Fruit fly (Drosophila melanogaster): Measurements from ENCODE around the gene CG13813.

CG13813 gene

dm6 chr3L:20195875-20196274, 35.6 kb upstream of the CG13813 start (continued):
- TF ChIP-seq C15 (GFP tag; IDR thresholded peaks at IDR 0.05) (no peak), CG31224 (GFP tag; IDR thresholded peaks at IDR 0.05) (no peak), slbo (GFP tag; IDR thresholded peaks at IDR 0.05) (peak; percentile 36; the same call in 1 of the 2 replicates), Nf-YC (tag; optimal IDR thresholded peaks at IDR 0.05) (no peak), CG3065 (GFP tag; optimal IDR thresholded peaks at IDR 0.05) (peak; percentile 41), lbe (GFP tag; optimal IDR thresholded peaks at IDR 0.05) (no peak), Gsc (GFP tag; IDR thresholded peaks at IDR 0.05) (peak; percentile 23; the same call in 1 of the 2 replicates), CG2678 (tag; optimal IDR thresholded peaks at IDR 0.05) (peak; percentile 67), NC2α (GFP tag; optimal IDR thresholded peaks at IDR 0.05) (peak; percentile 18), Dad (GFP tag; optimal IDR thresholded peaks at IDR 0.05) (peak; percentile 39), Lhr (GFP tag; optimal IDR thresholded peaks at IDR 0.05) (peak; percentile 5), Pdp1 (GFP tag; optimal IDR thresholded peaks at IDR 0.05) (peak; percentile 52), B-H1 (GFP tag; IDR thresholded peaks at IDR 0.05) (peak; percentile 50; the same call in 2 of the 3 replicates), NFAT (GFP tag; IDR thresholded peaks at IDR 0.05) (peak; percentile 31; the same call in 1 of the 2 replicates), oc (tag; optimal IDR thresholded peaks at IDR 0.05) (peak; percentile 68), z (GFP tag; IDR thresholded peaks at IDR 0.05) (peak; percentile 82), rib (GFP tag; IDR thresholded peaks at IDR 0.05) (no peak), knrl (GFP tag; IDR thresholded peaks at IDR 0.05; ENCODE audit: partially characterized antibody) (no peak), Atf3 (GFP tag; optimal IDR thresholded peaks at IDR 0.05) (peak; percentile 34), inv (GFP tag; IDR thresholded peaks at IDR 0.05; ENCODE audit: partially characterized antibody) (no peak), Atf-2 (GFP tag; optimal IDR thresholded peaks at IDR 0.05) (no peak), CG11093 (GFP tag; IDR thresholded peaks at IDR 0.05) (peak; percentile 58; the same call in 1 of the 3 replicates), MTF-1 (GFP tag; optimal IDR thresholded peaks at IDR 0.05; ENCODE audit: borderline replicate concordance) (peak; percentile 53), lov (optimal IDR thresholded peaks at IDR 0.05) (no peak), lov (GFP tag; IDR thresholded peaks at IDR 0.05) (no peak), Fer1 (GFP tag; optimal IDR thresholded peaks at IDR 0.05) (no peak), cwo (GFP tag; optimal IDR thresholded peaks at IDR 0.05) (no peak), CG8765 (GFP tag; IDR thresholded peaks at IDR 0.05) (no peak), CG16779 (GFP tag; IDR thresholded peaks at IDR 0.05) (no peak), E2f2 (GFP tag; IDR thresholded peaks at IDR 0.05) (peak; percentile 44; the same call in 1 of the 2 replicates), Abd-B (GFP tag; optimal IDR thresholded peaks at IDR 0.05) (peak; percentile 64), Hr51 (GFP tag; optimal IDR thresholded peaks at IDR 0.05) (peak in 1 of 2 experiments; percentile 66), Nf-YB (GFP tag; optimal IDR thresholded peaks at IDR 0.05) (no peak), nom (GFP tag; optimal IDR thresholded peaks at IDR 0.05) (peak; percentile 59), Sry-δ (GFP tag; optimal IDR thresholded peaks at IDR 0.05) (peak; percentile 17), kay (GFP tag; optimal IDR thresholded peaks at IDR 0.05) (peak; percentile 6), CG1647 (GFP tag; optimal IDR thresholded peaks at IDR 0.05) (peak; percentile 37), CG12155 (GFP tag; optimal IDR thresholded peaks at IDR 0.05) (no peak), wdn (GFP tag; IDR thresholded peaks at IDR 0.05) (no peak), CG14860 (GFP tag; IDR thresholded peaks at IDR 0.05; ENCODE audit: partially characterized antibody) (no peak), GATAe (GFP tag; conservative IDR thresholded peaks at IDR 0.05) (no peak), Bdp1 (GFP tag; optimal IDR thresholded peaks at IDR 0.05) (peak; percentile 12), YL-1 (GFP tag; optimal IDR thresholded peaks at IDR 0.05) (no peak), dm (GFP tag; optimal IDR thresholded peaks at IDR 0.05) (no peak), abd-A (tag; optimal IDR thresholded peaks at IDR 0.05) (no peak), sc (optimal IDR thresholded peaks at IDR 0.05) (no peak), sc (GFP tag; optimal IDR thresholded peaks at IDR 0.05) (peak; percentile 4), Optix (GFP tag; IDR thresholded peaks at IDR 0.05) (peak; percentile 78), br (optimal IDR thresholded peaks at IDR 0.05) (no peak), mirr (GFP tag; optimal IDR thresholded peaks at IDR 0.05) (no peak), pnt (GFP tag; optimal IDR thresholded peaks at IDR 0.05) (peak; percentile 75), scrt (GFP tag; optimal IDR thresholded peaks at IDR 0.05) (no peak)
